Fruit fly (Drosophila melanogaster): ENCODE data around the gene mRpL14.
A peak's percentile ranks its signal among the peaks of the same experiment; 100 is the strongest.

mRpL14 gene

DNA sequence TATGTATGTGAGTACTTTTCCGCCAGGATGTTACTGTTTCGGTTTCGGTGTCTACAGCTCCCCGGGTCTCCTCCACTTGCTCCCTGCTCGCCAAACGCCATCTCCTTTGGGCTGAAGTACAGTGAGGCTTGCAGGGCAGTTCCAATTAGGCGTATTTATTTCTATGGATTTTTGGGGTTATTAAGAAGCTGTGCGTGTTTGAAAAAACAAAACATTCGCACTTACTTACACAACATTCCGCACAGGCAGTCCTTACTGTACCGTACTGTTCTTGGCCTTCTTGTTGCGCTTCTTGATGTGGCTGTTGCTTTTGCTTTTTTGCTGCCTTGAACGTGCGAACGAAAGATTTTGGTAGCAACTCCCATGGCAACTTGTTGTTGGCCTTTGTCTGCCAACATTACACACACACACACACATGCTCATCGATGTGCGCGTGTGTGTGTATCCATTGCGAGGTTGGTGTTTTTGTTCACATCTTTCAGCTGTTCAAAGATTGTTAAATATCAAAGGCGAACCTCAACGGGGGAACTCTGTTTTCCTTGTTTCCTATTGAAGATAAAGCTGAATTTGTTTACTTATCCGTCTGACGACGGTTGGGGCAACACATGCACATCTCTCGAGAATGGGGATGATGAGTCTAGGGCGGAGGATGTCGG lies 22.4 kb downstream of the mRpL14 start (continued):
- TF ChIP-seq Dfd (GFP tag; optimal IDR thresholded peaks at IDR 0.05) (no peak), Jra (GFP tag; optimal IDR thresholded peaks at IDR 0.05) (peak; percentile 92), br (GFP tag; optimal IDR thresholded peaks at IDR 0.05) (peak; percentile 96)

DNA sequence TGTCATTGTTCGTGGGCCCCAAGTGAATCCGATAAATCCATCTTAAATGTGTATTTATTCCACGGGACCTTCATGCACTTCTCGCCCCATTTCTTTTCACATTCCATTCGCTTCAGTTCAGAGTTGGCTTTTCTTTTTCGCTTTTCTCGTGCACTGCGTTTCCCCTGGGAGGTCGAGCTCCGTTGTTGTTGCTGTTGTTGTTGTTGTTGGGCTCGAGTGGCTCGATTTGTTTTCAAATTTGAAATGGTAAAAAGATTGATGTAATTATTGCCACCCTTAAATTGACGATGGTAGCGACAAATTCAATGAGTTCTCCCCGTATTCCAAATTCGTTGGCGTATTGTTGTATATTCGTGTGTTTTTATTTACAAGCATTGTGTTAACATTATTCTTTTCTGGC lies 23.6 kb downstream of the mRpL14 start:
- TF ChIP-seq CG9705 (GFP tag; optimal IDR thresholded peaks at IDR 0.05) (no peak), dmrt93B (GFP tag; optimal IDR thresholded peaks at IDR 0.05) (no peak), Sp1 (GFP tag; optimal IDR thresholded peaks at IDR 0.05) (no peak), OdsH (GFP tag; optimal IDR thresholded peaks at IDR 0.05) (no peak), HLH106 (tag; optimal IDR thresholded peaks at IDR 0.05) (no peak), Dif (GFP tag; optimal IDR thresholded peaks at IDR 0.05; ENCODE audit: partially characterized antibody) (no peak), sv (GFP tag; optimal IDR thresholded peaks at IDR 0.05) (no peak), brk (GFP tag; optimal IDR thresholded peaks at IDR 0.05) (no peak), Hnf4 (GFP tag; optimal IDR thresholded peaks at IDR 0.05) (no peak), N (GFP tag; optimal IDR thresholded peaks at IDR 0.05) (no peak), ey (GFP tag; optimal IDR thresholded peaks at IDR 0.05) (no peak), CG32264 (GFP tag; optimal IDR thresholded peaks at IDR 0.05) (no peak), Hr83 (GFP tag; optimal IDR thresholded peaks at IDR 0.05; ENCODE audit: poor library complexity, severe bottlenecking) (no peak)

DNA sequence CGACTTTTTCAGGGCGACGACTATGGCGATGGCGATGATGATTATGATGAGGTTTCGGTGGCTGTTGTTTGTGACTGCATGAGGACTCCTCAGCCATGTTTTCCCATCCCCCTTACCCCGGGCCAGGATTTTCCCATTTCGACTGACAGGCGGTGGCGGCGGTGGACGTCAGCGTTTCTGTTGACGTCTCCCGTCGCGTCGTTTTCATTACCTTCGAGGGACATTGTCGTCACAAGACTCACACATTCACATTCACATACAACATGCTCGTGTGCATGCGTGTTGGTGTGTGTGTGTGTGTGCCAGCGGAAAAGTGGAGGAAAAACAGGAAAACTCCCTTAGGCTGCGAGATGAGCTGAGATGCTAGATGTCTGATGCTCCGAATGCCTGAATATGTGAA lies 24.7 kb downstream of the mRpL14 start:
- no peak for TF ChIP-seq Hr78 (GFP tag; optimal IDR thresholded peaks at IDR 0.05)
- no peak for TF ChIP-seq foxo (GFP tag; optimal IDR thresholded peaks at IDR 0.05)
- TF ChIP-seq GATAd (GFP tag; optimal IDR thresholded peaks at IDR 0.05), result no peak
- no peak for TF ChIP-seq Abd-B (GFP tag; optimal IDR thresholded peaks at IDR 0.05)
- TF ChIP-seq OdsH (GFP tag; optimal IDR thresholded peaks at IDR 0.05), result no peak
- TF ChIP-seq woc (GFP tag; optimal IDR thresholded peaks at IDR 0.05), result no peak
- TF ChIP-seq dl (GFP tag; optimal IDR thresholded peaks at IDR 0.05; ENCODE audit: insufficient read depth in 1 of 2, partially characterized antibody in 2 of 2), result no peak
- no peak for TF ChIP-seq psq (GFP tag; optimal IDR thresholded peaks at IDR 0.05)
- TF ChIP-seq Hnf4 (GFP tag; optimal IDR thresholded peaks at IDR 0.05), result no peak
- TF ChIP-seq Dif (GFP tag; optimal IDR thresholded peaks at IDR 0.05; ENCODE audit: partially characterized antibody), result no peak
- no peak for TF ChIP-seq pan (optimal IDR thresholded peaks at IDR 0.05)

DNA sequence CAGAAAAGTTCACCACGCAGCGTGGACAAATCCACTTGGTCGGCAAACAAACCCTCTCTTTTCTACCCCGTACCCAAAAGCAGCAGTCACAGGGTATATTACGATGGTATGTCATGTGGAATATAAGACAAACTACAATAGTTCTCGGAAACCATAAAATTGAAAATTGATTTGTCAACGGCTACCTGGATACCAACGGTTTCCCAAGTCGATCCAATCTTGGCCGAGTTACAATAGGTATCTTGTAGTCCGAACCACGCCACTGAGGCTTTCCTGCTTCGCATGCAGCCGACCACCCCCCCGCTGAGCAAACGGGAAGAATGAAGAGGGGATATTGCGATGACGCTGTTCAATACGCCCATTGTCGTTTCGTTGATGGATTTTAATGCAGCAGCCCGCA lies 26.1 kb downstream of the mRpL14 start:
- peak; percentile 79 for TF ChIP-seq fru (GFP tag; optimal IDR thresholded peaks at IDR 0.05)
- TF ChIP-seq brk (GFP tag; optimal IDR thresholded peaks at IDR 0.05), result no peak
- TF ChIP-seq Myc (optimal IDR thresholded peaks at IDR 0.05), result no peak
- no peak for TF ChIP-seq usp (GFP tag; optimal IDR thresholded peaks at IDR 0.05)
- TF ChIP-seq HLH106 (tag; optimal IDR thresholded peaks at IDR 0.05), result peak; percentile 65
- peak in 1 of 2 experiments; percentile 81 for TF ChIP-seq foxo (GFP tag; optimal IDR thresholded peaks at IDR 0.05)
- TF ChIP-seq dl (GFP tag; optimal IDR thresholded peaks at IDR 0.05; ENCODE audit: insufficient read depth in 1 of 2, partially characterized antibody in 2 of 2), result no peak
- TF ChIP-seq br (GFP tag; optimal IDR thresholded peaks at IDR 0.05), result peak; percentile 63
- peak; percentile 57 for TF ChIP-seq h (GFP tag; optimal IDR thresholded peaks at IDR 0.05)
- peak; percentile 41 for TF ChIP-seq Hnf4 (GFP tag; optimal IDR thresholded peaks at IDR 0.05)
- TF ChIP-seq dmrt93B (GFP tag; optimal IDR thresholded peaks at IDR 0.05), result peak; percentile 52
- no peak for TF ChIP-seq Jra (GFP tag; optimal IDR thresholded peaks at IDR 0.05)
- TF ChIP-seq Abd-B (GFP tag; optimal IDR thresholded peaks at IDR 0.05), result no peak
- no peak for TF ChIP-seq Dfd (GFP tag; optimal IDR thresholded peaks at IDR 0.05)
- peak; percentile 68 for TF ChIP-seq ey (GFP tag; optimal IDR thresholded peaks at IDR 0.05)
- peak; percentile 26 for TF ChIP-seq Sp1 (GFP tag; optimal IDR thresholded peaks at IDR 0.05)
- peak; percentile 58 for TF ChIP-seq woc (GFP tag; optimal IDR thresholded peaks at IDR 0.05)
- peak; percentile 36 for TF ChIP-seq OdsH (GFP tag; optimal IDR thresholded peaks at IDR 0.05)
- TF ChIP-seq rgr (GFP tag; optimal IDR thresholded peaks at IDR 0.05), result peak; percentile 54
- TF ChIP-seq psq (GFP tag; optimal IDR thresholded peaks at IDR 0.05), result peak; percentile 29

DNA sequence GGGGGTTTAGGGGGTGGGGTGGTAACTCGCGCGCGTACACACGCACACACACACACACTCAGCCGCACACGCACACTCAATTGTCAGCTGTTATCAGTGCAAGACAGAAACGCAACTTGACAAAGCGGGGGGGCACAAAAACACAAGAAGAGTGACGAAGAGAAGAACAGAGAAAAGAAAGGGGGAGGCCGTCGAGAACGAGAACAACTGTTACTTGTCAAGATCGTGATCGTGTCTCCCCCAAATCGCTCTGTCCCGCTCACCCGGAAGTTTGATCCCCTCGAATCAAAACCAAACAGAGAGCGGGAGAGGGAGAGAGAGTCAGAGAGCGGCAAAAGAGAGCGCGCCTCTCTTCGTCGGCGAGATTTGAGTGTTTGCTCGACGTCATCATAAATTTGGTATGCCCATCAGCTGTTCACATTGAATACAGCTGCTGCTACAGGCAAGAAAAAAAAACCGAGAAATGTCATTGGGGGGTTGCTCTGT lies 27.1 kb downstream of the mRpL14 start:
- TF ChIP-seq Jra (GFP tag; optimal IDR thresholded peaks at IDR 0.05), result peak; percentile 62
- no peak for TF ChIP-seq CrebA (GFP tag; optimal IDR thresholded peaks at IDR 0.05; ENCODE audit: borderline replicate concordance)
- TF ChIP-seq Myc (optimal IDR thresholded peaks at IDR 0.05), result no peak
- TF ChIP-seq usp (GFP tag; optimal IDR thresholded peaks at IDR 0.05), result no peak
- no peak for TF ChIP-seq Dfd (GFP tag; optimal IDR thresholded peaks at IDR 0.05)
- no peak for TF ChIP-seq sage (GFP tag; optimal IDR thresholded peaks at IDR 0.05)
- no peak for TF ChIP-seq jim (GFP tag; optimal IDR thresholded peaks at IDR 0.05)
- TF ChIP-seq ey (GFP tag; optimal IDR thresholded peaks at IDR 0.05), result no peak
- peak; percentile 16 to 38 for TF ChIP-seq foxo (GFP tag; optimal IDR thresholded peaks at IDR 0.05)
- TF ChIP-seq HLH106 (tag; optimal IDR thresholded peaks at IDR 0.05), result no peak
- peak; percentile 67 for TF ChIP-seq GATAd (GFP tag; optimal IDR thresholded peaks at IDR 0.05)
- TF ChIP-seq OdsH (GFP tag; optimal IDR thresholded peaks at IDR 0.05), result peak; percentile 27
- TF ChIP-seq Abd-B (GFP tag; optimal IDR thresholded peaks at IDR 0.05), result no peak
- TF ChIP-seq br (GFP tag; optimal IDR thresholded peaks at IDR 0.05), result peak; percentile 14
- TF ChIP-seq CG9705 (GFP tag; optimal IDR thresholded peaks at IDR 0.05), result no peak
- TF ChIP-seq Hr83 (GFP tag; optimal IDR thresholded peaks at IDR 0.05; ENCODE audit: poor library complexity, severe bottlenecking), result peak; percentile 10
- TF ChIP-seq Mio (GFP tag; optimal IDR thresholded peaks at IDR 0.05), result no peak
- TF ChIP-seq pan (optimal IDR thresholded peaks at IDR 0.05), result peak; percentile 32
- no peak for TF ChIP-seq lola (GFP tag; optimal IDR thresholded peaks at IDR 0.05)
- peak; percentile 8 for TF ChIP-seq woc (GFP tag; optimal IDR thresholded peaks at IDR 0.05)
- TF ChIP-seq CG32264 (GFP tag; optimal IDR thresholded peaks at IDR 0.05), result no peak
- peak; percentile 96 to 98 for TF ChIP-seq dl (GFP tag; optimal IDR thresholded peaks at IDR 0.05; ENCODE audit: insufficient read depth in 1 of 2, partially characterized antibody in 2 of 2)
- TF ChIP-seq N (GFP tag; optimal IDR thresholded peaks at IDR 0.05), result peak; percentile 22
- TF ChIP-seq rgr (GFP tag; optimal IDR thresholded peaks at IDR 0.05), result peak; percentile 30
- peak; percentile 98 for TF ChIP-seq Dif (GFP tag; optimal IDR thresholded peaks at IDR 0.05; ENCODE audit: partially characterized antibody)
- peak; percentile 95 for TF ChIP-seq h (GFP tag; optimal IDR thresholded peaks at IDR 0.05)
- peak; percentile 86 for TF ChIP-seq psq (GFP tag; optimal IDR thresholded peaks at IDR 0.05)
- peak; percentile 3 for TF ChIP-seq Hnf4 (GFP tag; optimal IDR thresholded peaks at IDR 0.05)
- TF ChIP-seq brk (GFP tag; optimal IDR thresholded peaks at IDR 0.05), result no peak
- TF ChIP-seq dmrt93B (GFP tag; optimal IDR thresholded peaks at IDR 0.05), result no peak
- TF ChIP-seq sv (GFP tag; optimal IDR thresholded peaks at IDR 0.05), result no peak

All from whole organism, wandering third instar larva.